Worm (Caenorhabditis elegans): ENCODE measurements around the gene irld-9.

- TF ChIP-seq hlh-26 (GFP tag; conservative IDR thresholded peaks at IDR 0.05) (no peak), ama-1 (optimal IDR thresholded peaks at IDR 0.05) (no peak), ama-1 (GFP tag; optimal IDR thresholded peaks at IDR 0.05) (no peak)
These were observed 22.8 kb upstream of the irld-9 start, which contains the start of gene F36H5.4 for ce11 chrII:1761564-1761963.
